Worm (Caenorhabditis elegans) whole organism, late embryonic: ENCODE data around the gene pie-1.
A peak's percentile ranks its signal among the peaks of the same experiment; 100 is the strongest.

Experiments used
- C08G9.2 ChIP-seq: sonication (generic microtip); optimal IDR thresholded peaks from 2 replicates; lab custom pipeline; 2016; ENCODE audit warnings: mild to moderate bottlenecking, missing genetic modification characterization, moderate library complexity, missing compliant biosample characterization
- C38D4.7 ChIP-seq: fragments of 200-800 bp; sonication (Bioruptor generic); optimal IDR thresholded peaks from 2 replicates; lab custom pipeline; 2018; ENCODE audit warnings: mild to moderate bottlenecking, missing genetic modification characterization, moderate library complexity, missing compliant biosample characterization
- F13H6.1 ChIP-seq: sonication (generic microtip); optimal IDR thresholded peaks from 2 replicates; lab custom pipeline; 2016; ENCODE audit warnings: missing genetic modification characterization, missing compliant biosample characterization
- K02D7.2 ChIP-seq: sonication (generic microtip); optimal IDR thresholded peaks from 2 replicates; lab custom pipeline; 2017; ENCODE audit warnings: mild to moderate bottlenecking, missing genetic modification characterization, missing compliant biosample characterization
- K09A11.1 ChIP-seq: sonication (generic microtip); optimal IDR thresholded peaks from 2 replicates; lab custom pipeline; 2017; ENCODE audit warnings: antibody characterized with exemption, mild to moderate bottlenecking, missing genetic modification characterization, missing compliant biosample characterization; ENCODE audit not compliant: insufficient read depth
- T23F11.4 ChIP-seq: fragments of 200-800 bp; sonication (Bioruptor generic); optimal IDR thresholded peaks from 2 replicates; lab custom pipeline; 2018; ENCODE audit warnings: mild to moderate bottlenecking, missing genetic modification characterization, missing compliant biosample characterization
- Y22D7AL.16 ChIP-seq: sonication (generic microtip); optimal IDR thresholded peaks from 2 replicates; lab custom pipeline; 2016; ENCODE audit warnings: missing genetic modification characterization, missing compliant biosample characterization
- ama-1 ChIP-seq: fragments of 150-350 bp; optimal IDR thresholded peaks from 2 replicates; lab custom pipeline; 2014
- ceh-18 ChIP-seq: sonication (generic microtip); optimal IDR thresholded peaks from 2 replicates; lab custom pipeline; 2016; ENCODE audit warnings: missing genetic modification characterization, missing compliant biosample characterization
- ceh-19 ChIP-seq: fragments of 200-800 bp; sonication (Bioruptor generic); optimal IDR thresholded peaks from 2 replicates; lab custom pipeline; 2018; ENCODE audit warnings: mild to moderate bottlenecking, missing genetic modification characterization, missing compliant biosample characterization
- ceh-2 ChIP-seq: sonication (generic microtip); optimal IDR thresholded peaks from 2 replicates; lab custom pipeline; 2016; ENCODE audit warnings: missing genotype, missing genetic modification characterization, missing compliant biosample characterization
- ceh-22 ChIP-seq: sonication (generic microtip); optimal IDR thresholded peaks from 2 replicates; lab custom pipeline; 2017; ENCODE audit warnings: missing biosample characterization, missing genetic modification characterization
- ceh-24 ChIP-seq: sonication (generic microtip); optimal IDR thresholded peaks from 2 replicates; lab custom pipeline; 2016; ENCODE audit warnings: mild to moderate bottlenecking, missing genetic modification characterization, missing compliant biosample characterization
- ceh-30 ChIP-seq: fragments of 150-350 bp; optimal IDR thresholded peaks from 2 replicates; lab custom pipeline; 2014; ENCODE audit warnings: missing biosample characterization, missing genetic modification characterization
- ceh-31 ChIP-seq: sonication (generic microtip); optimal IDR thresholded peaks from 2 replicates; lab custom pipeline; 2016; ENCODE audit warnings: missing genetic modification characterization, missing compliant biosample characterization
- che-1 ChIP-seq: sonication (generic microtip); optimal IDR thresholded peaks from 2 replicates; lab custom pipeline; 2016; ENCODE audit warnings: mild to moderate bottlenecking, missing genetic modification characterization, missing compliant biosample characterization
- elt-2 ChIP-seq: sonication (generic microtip); optimal IDR thresholded peaks from 2 replicates; lab custom pipeline; 2016; ENCODE audit warnings: missing genetic modification reagents, missing genetic modification characterization, missing compliant biosample characterization
- elt-4 ChIP-seq: sonication (generic microtip); optimal IDR thresholded peaks from 2 replicates; lab custom pipeline; 2016; ENCODE audit warnings: missing genetic modification characterization, missing compliant biosample characterization
- ets-4 ChIP-seq: sonication (generic microtip); optimal IDR thresholded peaks from 2 replicates; lab custom pipeline; 2016; ENCODE audit warnings: missing genetic modification characterization, missing compliant biosample characterization
- eyg-1 ChIP-seq: sonication (generic microtip); optimal IDR thresholded peaks from 2 replicates; lab custom pipeline; 2016; ENCODE audit warnings: missing genotype, missing genetic modification characterization, missing compliant biosample characterization
- fax-1 ChIP-seq: sonication (generic microtip); optimal IDR thresholded peaks from 2 replicates; lab custom pipeline; 2016; ENCODE audit warnings: missing genotype, missing genetic modification characterization, missing compliant biosample characterization
- fkh-10 ChIP-seq: fragments of 150-350 bp; optimal IDR thresholded peaks from 2 replicates; lab custom pipeline; 2014; ENCODE audit warnings: missing biosample characterization, missing genetic modification reagents, missing genetic modification characterization
- hlh-13 ChIP-seq: fragments of 200-800 bp; sonication (Bioruptor generic); optimal IDR thresholded peaks from 2 replicates; lab custom pipeline; 2018; ENCODE audit warnings: mild to moderate bottlenecking, missing genetic modification characterization, missing compliant biosample characterization
- hlh-15 ChIP-seq: sonication (generic microtip); optimal IDR thresholded peaks from 2 replicates; lab custom pipeline; 2016; ENCODE audit warnings: missing genetic modification characterization, missing compliant biosample characterization
- hlh-30 ChIP-seq: sonication (generic microtip); optimal IDR thresholded peaks from 2 replicates; lab custom pipeline; 2017; ENCODE audit warnings: antibody characterized with exemption, missing genetic modification characterization, missing compliant biosample characterization; ENCODE audit not compliant: insufficient read depth
- hlh-6 ChIP-seq: sonication (generic microtip); optimal IDR thresholded peaks from 2 replicates; lab custom pipeline; 2016; ENCODE audit warnings: missing genotype, missing genetic modification characterization, missing compliant biosample characterization
- lim-6 ChIP-seq: sonication (generic microtip); optimal IDR thresholded peaks from 2 replicates; lab custom pipeline; 2016; ENCODE audit warnings: missing genetic modification characterization, missing compliant biosample characterization
- lin-11 ChIP-seq: fragments of 200-800 bp; sonication (Bioruptor generic); optimal IDR thresholded peaks from 2 replicates; lab custom pipeline; 2018; ENCODE audit warnings: mild to moderate bottlenecking, missing genetic modification characterization, missing compliant biosample characterization
- madf-2 ChIP-seq: sonication (generic microtip); optimal IDR thresholded peaks from 2 replicates; lab custom pipeline; 2017; ENCODE audit warnings: missing genetic modification characterization, missing compliant biosample characterization
- mec-3 ChIP-seq: sonication (generic microtip); optimal IDR thresholded peaks from 2 replicates; lab custom pipeline; 2016; ENCODE audit warnings: borderline replicate concordance, missing genetic modification characterization, missing compliant biosample characterization
- nfya-1 ChIP-seq: sonication (generic microtip); optimal IDR thresholded peaks from 2 replicates; lab custom pipeline; 2017; ENCODE audit warnings: missing genetic modification characterization, mild to moderate bottlenecking, missing compliant biosample characterization, antibody characterized with exemption, moderate library complexity
- nhr-11 ChIP-seq: fragments of 150-350 bp; optimal IDR thresholded peaks from 2 replicates; lab custom pipeline; 2014; ENCODE audit warnings: missing biosample characterization, missing genetic modification characterization
- nhr-232 ChIP-seq: sonication (generic microtip); optimal IDR thresholded peaks from 2 replicates; lab custom pipeline; 2016; ENCODE audit warnings: missing genetic modification characterization, missing compliant biosample characterization
- npax-4 ChIP-seq: sonication (generic microtip); optimal IDR thresholded peaks from 2 replicates; lab custom pipeline; 2016; ENCODE audit warnings: missing genetic modification characterization, missing compliant biosample characterization
- pag-3 ChIP-seq: sonication (generic microtip); optimal IDR thresholded peaks from 2 replicates; lab custom pipeline; 2016; ENCODE audit warnings: missing compliant biosample characterization, missing genetic modification characterization, borderline replicate concordance
- pat-9 ChIP-seq: fragments of 200-800 bp; sonication (Bioruptor generic); optimal IDR thresholded peaks from 2 replicates; lab custom pipeline; 2018; ENCODE audit warnings: mild to moderate bottlenecking, missing genetic modification characterization, moderate library complexity, missing compliant biosample characterization
- pax-1 ChIP-seq: fragments of 150-350 bp; optimal IDR thresholded peaks from 2 replicates; lab custom pipeline; 2014; ENCODE audit warnings: missing biosample characterization, missing genetic modification characterization
- pha-4 ChIP-seq: fragments of 150-350 bp; optimal IDR thresholded peaks from 2 replicates; lab custom pipeline; 2018; ENCODE audit warnings: missing biosample characterization, missing genetic modification reagents, missing genetic modification characterization
- pqm-1 ChIP-seq: sonication (generic microtip); optimal IDR thresholded peaks from 2 replicates; lab custom pipeline; 2016; ENCODE audit warnings: missing genetic modification characterization, missing compliant biosample characterization
- pros-1 ChIP-seq: fragments of 150-350 bp; optimal IDR thresholded peaks from 2 replicates; lab custom pipeline; 2014; ENCODE audit warnings: missing biosample characterization, missing genetic modification reagents, missing genetic modification characterization
- ref-2 ChIP-seq: sonication (generic microtip); optimal IDR thresholded peaks from 2 replicates; lab custom pipeline; 2016; ENCODE audit warnings: missing genetic modification characterization, missing compliant biosample characterization
- rnt-1 ChIP-seq: sonication (generic microtip); optimal IDR thresholded peaks from 2 replicates; lab custom pipeline; 2016; ENCODE audit warnings: missing genetic modification characterization, missing compliant biosample characterization
- sdc-2 ChIP-seq: sonication (generic microtip); optimal IDR thresholded peaks from 2 replicates; lab custom pipeline; 2016; ENCODE audit warnings: missing genotype, missing genetic modification characterization, missing compliant biosample characterization
- sox-4 ChIP-seq: sonication (generic microtip); optimal IDR thresholded peaks from 2 replicates; lab custom pipeline; 2017; ENCODE audit warnings: mild to moderate bottlenecking, missing genetic modification characterization, inconsistent platforms, missing compliant biosample characterization
- syd-9 ChIP-seq: sonication (generic microtip); optimal IDR thresholded peaks from 2 replicates; lab custom pipeline; 2016; ENCODE audit warnings: mild to moderate bottlenecking, missing genetic modification characterization, moderate library complexity, missing compliant biosample characterization
- tbx-2 ChIP-seq: sonication (generic microtip); optimal IDR thresholded peaks from 2 replicates; lab custom pipeline; 2016; ENCODE audit warnings: missing genetic modification characterization, missing compliant biosample characterization
- tbx-7 ChIP-seq: sonication (generic microtip); optimal IDR thresholded peaks from 2 replicates; lab custom pipeline; 2016; ENCODE audit warnings: missing genotype, missing genetic modification characterization, missing compliant biosample characterization
- ttx-3 ChIP-seq: sonication (generic microtip); optimal IDR thresholded peaks from 2 replicates; lab custom pipeline; 2016; ENCODE audit warnings: missing genetic modification reagents, missing genetic modification characterization, missing compliant biosample characterization
- unc-3 ChIP-seq, 2 experiments: fragments of 200-800 bp in 1 of 2; sonication (Bioruptor generic) in 1 of 2; sonication (generic microtip) in 1 of 2; conservative IDR thresholded peaks in 1 of 2; optimal IDR thresholded peaks in 1 of 2; 2 replicates each; pipeline versions ENCODE4 v1.3.6 to Lab custom; 2016 to 2022; ENCODE audit warnings: missing compliant biosample characterization in 2 of 2, missing genetic modification characterization in 2 of 2, missing genetic modification reagents in 1 of 2
- unc-42 ChIP-seq: sonication (generic microtip); optimal IDR thresholded peaks from 2 replicates; lab custom pipeline; 2016; ENCODE audit warnings: missing genotype, missing genetic modification characterization, missing compliant biosample characterization
- unc-55 ChIP-seq: sonication (generic microtip); optimal IDR thresholded peaks from 2 replicates; lab custom pipeline; 2017; ENCODE audit warnings: missing biosample characterization, missing genetic modification reagents, missing genetic modification characterization
- zip-5 ChIP-seq: sonication (generic microtip); optimal IDR thresholded peaks from 2 replicates; lab custom pipeline; 2016; ENCODE audit warnings: missing genetic modification characterization, missing compliant biosample characterization
- ztf-16 ChIP-seq: sonication (generic microtip); optimal IDR thresholded peaks from 2 replicates; lab custom pipeline; 2017; ENCODE audit warnings: missing genetic modification characterization, missing compliant biosample characterization

Gene pie-1

DNA sequence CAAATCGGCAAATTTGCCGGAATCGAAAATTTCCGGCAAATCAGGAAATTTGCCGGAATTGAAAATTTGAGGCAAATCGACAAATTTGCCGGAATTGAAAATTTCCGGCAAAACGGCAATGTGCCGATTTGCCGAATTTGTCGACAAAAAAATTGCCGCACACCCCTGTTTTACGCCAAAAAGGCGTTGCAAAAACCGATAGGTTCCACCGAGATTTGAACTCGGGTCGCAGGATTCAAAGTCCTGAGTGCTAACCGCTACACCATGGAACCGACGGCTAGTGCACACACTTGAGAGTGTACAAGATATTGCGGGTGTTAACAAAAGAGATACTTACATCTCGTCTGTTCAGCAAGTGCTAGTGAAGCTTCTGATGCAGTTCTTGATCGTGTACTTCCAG, 27.0 kb upstream of the pie-1 start:
- TF ChIP-seq fkh-10 (no peak), nhr-11 (tag; lab: Kevin White, UChicago) (no peak), lim-6 (tag; lab: Kevin White, UChicago) (no peak), syd-9 (tag; lab: Kevin White, UChicago) (peak; percentile 32), nhr-232 (tag; lab: Kevin White, UChicago) (peak; percentile 23), ama-1 (lab: Kevin White, UChicago) (no peak), hlh-30 (tag; lab: Kevin White, UChicago) (no peak), hlh-13 (GFP tag; lab: Kevin White, UChicago) (peak; percentile 1), pag-3 (tag; lab: Kevin White, UChicago) (no peak), C08G9.2 (tag; lab: Kevin White, UChicago) (peak; percentile 58), tbx-7 (tag; lab: Kevin White, UChicago) (no peak), C38D4.7 (GFP tag; lab: Kevin White, UChicago) (peak; percentile 67), elt-2 (peak; percentile 48), pqm-1 (tag; lab: Kevin White, UChicago) (no peak), hlh-6 (tag; lab: Kevin White, UChicago) (no peak), K02D7.2 (tag; lab: Kevin White, UChicago) (no peak), ztf-16 (tag; lab: Kevin White, UChicago) (peak; percentile 47), T23F11.4 (GFP tag; lab: Kevin White, UChicago) (peak; percentile 3), lin-11 (tag; lab: Kevin White, UChicago) (peak; percentile 44), pat-9 (tag; lab: Kevin White, UChicago) (peak; percentile 61), F13H6.1 (tag; lab: Kevin White, UChicago) (no peak), ttx-3 (tag; lab: Kevin White, UChicago) (peak; percentile 32), ref-2 (peak; percentile 63), hlh-15 (peak; percentile 7), pax-1 (tag; lab: Kevin White, UChicago) (no peak), elt-4 (tag; lab: Kevin White, UChicago) (no peak), rnt-1 (tag; lab: Kevin White, UChicago) (peak; percentile 10), ceh-18 (tag; lab: Kevin White, UChicago) (peak; percentile 16), madf-2 (tag; lab: Kevin White, UChicago) (no peak), ceh-31 (no peak), Y22D7AL.16 (tag; lab: Kevin White, UChicago) (peak; percentile 33), unc-55 (GFP tag; lab: Kevin White, UChicago) (no peak), ets-4 (tag; lab: Kevin White, UChicago) (no peak), unc-42 (tag; lab: Kevin White, UChicago) (no peak), K09A11.1 (no peak), eyg-1 (tag; lab: Kevin White, UChicago) (no peak), ceh-24 (tag; lab: Kevin White, UChicago) (no peak), che-1 (tag; lab: Kevin White, UChicago) (peak; percentile 68), fax-1 (tag; lab: Kevin White, UChicago) (no peak), ceh-30 (tag; lab: Kevin White, UChicago) (no peak), ceh-19 (GFP tag; lab: Kevin White, UChicago) (peak; percentile 56), zip-5 (peak; percentile 4), pros-1 (tag; lab: Kevin White, UChicago) (no peak), npax-4 (tag; lab: Kevin White, UChicago) (peak; percentile 36), sdc-2 (tag; lab: Kevin White, UChicago) (no peak), pha-4 (tag; lab: Kevin White, UChicago) (no peak), mec-3 (tag; lab: Kevin White, UChicago) (no peak), nfya-1 (tag; lab: Kevin White, UChicago) (no peak), ceh-22 (no peak), ceh-2 (tag; lab: Kevin White, UChicago) (no peak), sox-4 (tag; lab: Kevin White, UChicago) (peak; percentile 36), unc-3 (GFP tag; conservative IDR thresholded peaks at IDR 0.05; lab: Robert Waterston, UW) (peak; percentile 48; the same call in 1 of the 2 replicates), unc-3 (tag; optimal IDR thresholded peaks at IDR 0.05; lab: Kevin White, UChicago) (peak; percentile 20), tbx-2 (no peak)
